Fruit fly (Drosophila melanogaster) whole organism, embryonic: ENCODE results near the gene CG9760.

ENCODE experiments used
- Asciz ChIP-seq: fragments of 200-800 bp; sonication (Bioruptor generic); optimal IDR thresholded peaks from 2 replicates; lab custom pipeline; 2017; ENCODE audit warnings: missing biosample characterization, mild to moderate bottlenecking, missing genetic modification characterization, missing genetic modification reagents
- BtbVII ChIP-seq: fragments of 200-800 bp; sonication (Bioruptor generic); optimal IDR thresholded peaks from 3 replicates; lab custom pipeline; 2017; ENCODE audit warnings: missing biosample characterization, mild to moderate bottlenecking, missing genetic modification characterization
- CG12155 ChIP-seq: fragments of 200-800 bp; sonication (Bioruptor generic); optimal IDR thresholded peaks from 3 replicates; lab custom pipeline; 2016; ENCODE audit warnings: missing biosample characterization, missing genetic modification characterization
- CG12219 ChIP-seq: fragments of 200-800 bp; sonication (Bioruptor generic); optimal IDR thresholded peaks from 3 replicates; lab custom pipeline; 2018; ENCODE audit warnings: missing biosample characterization, mild to moderate bottlenecking, missing genetic modification characterization
- CG12236 ChIP-seq: fragments of 200-800 bp; sonication (Bioruptor generic); optimal IDR thresholded peaks from 2 replicates; lab custom pipeline; 2016; ENCODE audit warnings: missing biosample characterization, missing genetic modification characterization
- CG13123 ChIP-seq: fragments of 200-800 bp; sonication (Bioruptor generic); optimal IDR thresholded peaks from 2 replicates; lab custom pipeline; 2016; ENCODE audit warnings: missing biosample characterization, missing genetic modification characterization
- CG13775 ChIP-seq: fragments of 200-800 bp; sonication (Bioruptor generic); optimal IDR thresholded peaks from 3 replicates; lab custom pipeline; 2017; ENCODE audit warnings: missing biosample characterization, mild to moderate bottlenecking, missing genetic modification characterization
- CG14014 ChIP-seq: fragments of 200-800 bp; sonication (Bioruptor generic); IDR thresholded peaks from 2 replicates; pipeline ENCODE4 v1.3.6; 2022; ENCODE audit warnings: missing biosample characterization, missing genetic modification characterization
- CG14441 ChIP-seq: fragments of 200-800 bp; sonication (Bioruptor generic); IDR thresholded peaks from 2 replicates; pipeline ENCODE4 v1.3.6; 2022; ENCODE audit warnings: missing biosample characterization, missing genetic modification characterization
- CG18476 ChIP-seq: fragments of 200-800 bp; sonication (Bioruptor generic); optimal IDR thresholded peaks from 2 replicates; lab custom pipeline; 2016; ENCODE audit warnings: missing biosample characterization, mild to moderate bottlenecking, missing genetic modification characterization
- CG31388 ChIP-seq: fragments of 200-800 bp; sonication (Bioruptor generic); optimal IDR thresholded peaks from 2 replicates; lab custom pipeline; 2016; ENCODE audit warnings: missing biosample characterization, missing genetic modification characterization
- CG9876 ChIP-seq: fragments of 200-800 bp; sonication (Bioruptor generic); optimal IDR thresholded peaks from 2 replicates; lab custom pipeline; 2016; ENCODE audit warnings: missing biosample characterization, missing genetic modification characterization
- CkIIα-i1 ChIP-seq: fragments of 200-800 bp; sonication (Bioruptor generic); IDR thresholded peaks from 2 replicates; pipeline ENCODE4 v1.3.6; 2022; ENCODE audit warnings: missing biosample characterization, missing genetic modification characterization
- Doc3 ChIP-seq: fragments of 200-800 bp; sonication (Bioruptor generic); IDR thresholded peaks from 3 replicates; pipeline ENCODE4 v1.3.6; 2022; ENCODE audit warnings: missing biosample characterization, missing genetic modification characterization; ENCODE audit not compliant: partially characterized antibody
- Drgx ChIP-seq: fragments of 200-800 bp; sonication (Bioruptor generic); IDR thresholded peaks from 2 replicates; pipeline ENCODE4 v1.3.6; 2022; ENCODE audit warnings: missing biosample characterization, missing genetic modification characterization
- Ets65A ChIP-seq: fragments of 200-800 bp; sonication (Bioruptor generic); peaks from one replicate; lab custom pipeline; 2016; ENCODE audit warnings: missing biosample characterization, missing genetic modification characterization
- HmgD ChIP-seq: fragments of 200-800 bp; sonication (Bioruptor generic); optimal IDR thresholded peaks from 3 replicates; lab custom pipeline; 2016; ENCODE audit warnings: missing biosample characterization, missing genetic modification characterization
- Hr3 ChIP-seq: fragments of 200-800 bp; sonication (Bioruptor generic); optimal IDR thresholded peaks from 3 replicates; lab custom pipeline; 2016; ENCODE audit warnings: missing biosample characterization, missing genetic modification characterization
- MTF-1 ChIP-seq: fragments of 200-800 bp; sonication (Bioruptor generic); optimal IDR thresholded peaks from 2 replicates; lab custom pipeline; 2018; ENCODE audit warnings: missing biosample characterization, mild to moderate bottlenecking, missing genetic modification characterization, borderline replicate concordance
- Med ChIP-seq: fragments of 200-800 bp; sonication (Bioruptor generic); peaks from one replicate; lab custom pipeline; 2016; ENCODE audit warnings: missing biosample characterization, missing genetic modification characterization, mild to moderate bottlenecking, inconsistent platforms, moderate library complexity
- Mrtf ChIP-seq: fragments of 200-800 bp; sonication (Bioruptor generic); IDR thresholded peaks from 3 replicates; pipeline ENCODE4 v1.3.6; 2022; ENCODE audit warnings: missing biosample characterization, missing genetic modification characterization
- NC2α ChIP-seq: fragments of 200-800 bp; sonication (Bioruptor generic); optimal IDR thresholded peaks from 2 replicates; lab custom pipeline; 2016; ENCODE audit warnings: missing biosample characterization, missing genetic modification characterization
- Pdp1 ChIP-seq, 2 experiments: fragments of 200-800 bp; sonication (Bioruptor generic); optimal IDR thresholded peaks; 3 replicates each; lab custom pipeline; 2016; ENCODE audit warnings: missing biosample characterization in 2 of 2, missing genetic modification characterization in 2 of 2, mild to moderate bottlenecking in 1 of 2, moderate library complexity in 1 of 2
- Ravus ChIP-seq: fragments of 200-800 bp; sonication (Bioruptor generic); IDR thresholded peaks from 2 replicates; pipeline ENCODE4 v1.3.6; 2022; ENCODE audit warnings: missing biosample characterization, missing genetic modification characterization
- Sox102F ChIP-seq: fragments of 200-800 bp; sonication (Bioruptor generic); optimal IDR thresholded peaks from 2 replicates; lab custom pipeline; 2018; ENCODE audit warnings: missing biosample characterization, mild to moderate bottlenecking, missing genetic modification characterization, moderate library complexity
- Trl ChIP-seq, 3 experiments: fragments of >200 bp in 2 of 3; fragments of 200-800 bp in 1 of 3; sonication (Bioruptor generic) in 1 of 3; optimal IDR thresholded peaks; 2 replicates in 1 of 3; 3 replicates in 2 of 3; lab custom pipeline; 2016 to 2017; ENCODE audit warnings: missing biosample characterization in 1 of 3, missing genetic modification characterization in 1 of 3
- ara ChIP-seq: fragments of 200-800 bp; sonication (Bioruptor generic); IDR thresholded peaks from 2 replicates; pipeline ENCODE4 v1.3.6; 2022; ENCODE audit warnings: missing biosample characterization, missing genetic modification characterization
- ash1 ChIP-seq: fragments of 200-800 bp; sonication (Bioruptor generic); optimal IDR thresholded peaks from 2 replicates; lab custom pipeline; 2018; ENCODE audit warnings: missing biosample characterization, mild to moderate bottlenecking, missing genetic modification characterization
- bsh ChIP-seq, 2 experiments: fragments of 200-800 bp; sonication (Bioruptor generic); optimal IDR thresholded peaks; 2 replicates each; lab custom pipeline; 2017 to 2018; ENCODE audit warnings: mild to moderate bottlenecking in 2 of 2, missing biosample characterization in 2 of 2, missing genetic modification characterization in 2 of 2, moderate library complexity in 1 of 2
- crp ChIP-seq, 2 experiments: fragments of 200-800 bp; sonication (Bioruptor generic); optimal IDR thresholded peaks; 2 replicates in 1 of 2; 3 replicates in 1 of 2; lab custom pipeline; 2017; ENCODE audit warnings: missing biosample characterization in 2 of 2, missing genetic modification characterization in 2 of 2, mild to moderate bottlenecking in 1 of 2, moderate library complexity in 1 of 2
- danr ChIP-seq: fragments of 200-800 bp; sonication (Bioruptor generic); IDR thresholded peaks from 2 replicates; pipeline ENCODE4 v1.3.6; 2022; ENCODE audit warnings: missing biosample characterization, missing genetic modification characterization
- gce ChIP-seq: fragments of 200-800 bp; sonication (Bioruptor generic); IDR thresholded peaks from 3 replicates; pipeline ENCODE4 v1.3.6; 2022; ENCODE audit warnings: missing biosample characterization, missing genetic modification characterization
- gcm2 ChIP-seq: fragments of 200-800 bp; sonication (Bioruptor generic); optimal IDR thresholded peaks from 2 replicates; lab custom pipeline; 2016; ENCODE audit warnings: missing biosample characterization, missing genetic modification characterization
- lov ChIP-seq, 2 experiments: fragments of 200-800 bp in 1 of 2; fragments of >200 bp in 1 of 2; sonication (Bioruptor generic) in 1 of 2; IDR thresholded peaks in 1 of 2; optimal IDR thresholded peaks in 1 of 2; 2 replicates in 1 of 2; 3 replicates in 1 of 2; pipeline versions ENCODE4 v1.3.6 to Lab custom; 2017 to 2022; ENCODE audit warnings: missing biosample characterization in 1 of 2, missing genetic modification characterization in 1 of 2
- mirr ChIP-seq: fragments of 200-800 bp; sonication (Bioruptor generic); optimal IDR thresholded peaks from 3 replicates; lab custom pipeline; 2018; ENCODE audit warnings: missing biosample characterization, mild to moderate bottlenecking, missing genetic modification characterization
- nau ChIP-seq: fragments of 200-800 bp; sonication (Bioruptor generic); optimal IDR thresholded peaks from 3 replicates; lab custom pipeline; 2017; ENCODE audit warnings: missing biosample characterization, mild to moderate bottlenecking, missing genetic modification characterization, missing genetic modification reagents
- nerfin-1 ChIP-seq: fragments of 200-800 bp; sonication (Bioruptor generic); optimal IDR thresholded peaks from 3 replicates; lab custom pipeline; 2019; ENCODE audit warnings: missing biosample characterization, mild to moderate bottlenecking, missing genetic modification characterization, moderate library complexity
- run ChIP-seq: fragments of 200-800 bp; sonication (Bioruptor generic); optimal IDR thresholded peaks from 3 replicates; lab custom pipeline; 2018; ENCODE audit warnings: missing biosample characterization, mild to moderate bottlenecking, missing genetic modification characterization
- sens ChIP-seq: fragments of 200-800 bp; sonication (Bioruptor generic); peaks from one replicate; lab custom pipeline; 2016; ENCODE audit warnings: missing biosample characterization, missing genetic modification characterization
- sna ChIP-seq: fragments of 200-800 bp; sonication (Bioruptor generic); IDR thresholded peaks from 2 replicates; pipeline ENCODE4 v1.3.6; 2022; ENCODE audit warnings: missing biosample characterization, missing genetic modification characterization; ENCODE audit not compliant: partially characterized antibody
- tgo ChIP-seq: fragments of 200-800 bp; sonication (Bioruptor generic); IDR thresholded peaks from 3 replicates; pipeline ENCODE4 v1.3.6; 2022; ENCODE audit warnings: missing biosample characterization, missing genetic modification characterization
- wdn ChIP-seq: fragments of 200-800 bp; sonication (Bioruptor generic); IDR thresholded peaks from 2 replicates; pipeline ENCODE4 v1.3.6; 2022; ENCODE audit warnings: missing biosample characterization, missing genetic modification characterization

Gene CG9760

DNA sequence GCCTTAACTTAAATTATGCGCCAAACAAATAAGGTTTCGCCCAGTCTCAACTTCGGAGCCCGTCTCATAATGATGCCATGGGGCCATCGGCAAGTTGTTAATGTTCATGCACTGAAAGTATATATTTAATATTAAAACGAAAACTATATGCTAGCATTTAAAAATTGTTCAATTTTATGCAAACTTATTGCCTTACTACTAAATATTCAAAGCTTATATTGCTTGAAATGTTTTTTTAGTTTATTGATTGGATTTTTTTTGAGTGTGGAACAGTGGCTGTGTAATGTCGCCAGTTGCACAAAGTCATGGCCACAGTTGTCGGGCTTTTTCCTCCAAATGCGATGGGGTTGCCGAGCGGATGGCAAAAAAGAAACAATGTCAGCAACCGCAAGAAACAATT is 49.3 kb downstream of the CG9760 start (continued):
- TF ChIP-seq Doc3 (GFP tag; lab: Robert Waterston, UW) (no peak), nau (no peak), CG9876 (GFP tag; lab: Kevin White, UChicago) (no peak)

DNA sequence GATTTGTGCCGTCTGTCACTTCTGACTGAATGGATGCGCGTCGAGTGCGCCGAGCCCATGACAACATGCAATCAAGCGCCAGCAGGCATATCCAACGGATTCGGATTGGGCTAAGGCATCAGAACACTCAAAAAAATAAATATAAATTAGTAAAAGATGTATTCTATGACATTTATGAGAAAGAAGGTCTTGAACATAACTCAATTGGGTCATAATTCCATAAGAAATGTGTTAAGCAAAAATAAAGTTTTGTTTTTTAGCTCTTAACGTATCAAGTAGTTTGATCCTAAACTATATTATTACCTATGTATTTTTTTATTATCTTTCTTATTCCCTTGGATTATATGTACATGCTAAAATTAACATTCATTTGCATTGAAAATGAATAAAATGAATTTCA is 49.9 kb downstream of the CG9760 start:
- TF ChIP-seq CG12219 (GFP tag; lab: Kevin White, UChicago) (no peak), Mrtf (GFP tag; lab: Robert Waterston, UW) (no peak), crp (GFP tag; optimal IDR thresholded peaks at IDR 0.05; lab: Kevin White, UChicago) (no peak), CG13123 (no peak), CG18476 (GFP tag; lab: Kevin White, UChicago) (no peak), tgo (GFP tag; lab: Robert Waterston, UW) (no peak), Asciz (GFP tag; lab: Kevin White, UChicago) (no peak), BtbVII (GFP tag; lab: Kevin White, UChicago) (no peak), CG12155 (no peak)
- TF ChIP-seq, all 482 proteins: peak for 0

DNA sequence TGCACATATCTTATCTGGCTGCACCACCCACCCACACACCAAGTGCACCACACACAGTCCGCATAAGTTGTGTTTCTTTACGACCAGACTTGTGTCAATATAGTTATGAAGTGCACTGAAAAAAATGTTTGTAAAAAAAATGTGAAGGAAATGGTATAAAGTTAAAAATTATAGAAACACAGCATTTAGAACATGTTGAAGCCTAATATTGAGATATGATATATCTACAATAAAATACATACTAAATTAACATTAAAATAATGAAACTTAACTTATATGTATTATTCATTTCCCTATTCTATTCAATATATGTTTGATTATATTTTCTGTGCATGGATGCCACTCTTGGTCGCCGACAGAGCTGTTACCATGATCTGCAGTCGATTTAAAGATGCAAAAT is 50.6 kb downstream of the CG9760 start:
- TF ChIP-seq sens (GFP tag; lab: Kevin White, UChicago) (peak; percentile 22), Med (GFP tag; lab: Kevin White, UChicago) (peak; percentile 14), Ets65A (GFP tag; lab: Kevin White, UChicago) (peak; percentile 40), lov (optimal IDR thresholded peaks at IDR 0.05; lab: Kevin White, UChicago) (no peak), lov (GFP tag; IDR thresholded peaks at IDR 0.05; lab: Robert Waterston, UW) (0 out of 3 replicates have a peak, but pooled peaks have one; percentile 8), Drgx (GFP tag; lab: Robert Waterston, UW) (0 out of 2 replicates have a peak, but pooled peaks have one; percentile 35), CG14014 (no peak), NC2α (GFP tag; lab: Kevin White, UChicago) (no peak)

DNA sequence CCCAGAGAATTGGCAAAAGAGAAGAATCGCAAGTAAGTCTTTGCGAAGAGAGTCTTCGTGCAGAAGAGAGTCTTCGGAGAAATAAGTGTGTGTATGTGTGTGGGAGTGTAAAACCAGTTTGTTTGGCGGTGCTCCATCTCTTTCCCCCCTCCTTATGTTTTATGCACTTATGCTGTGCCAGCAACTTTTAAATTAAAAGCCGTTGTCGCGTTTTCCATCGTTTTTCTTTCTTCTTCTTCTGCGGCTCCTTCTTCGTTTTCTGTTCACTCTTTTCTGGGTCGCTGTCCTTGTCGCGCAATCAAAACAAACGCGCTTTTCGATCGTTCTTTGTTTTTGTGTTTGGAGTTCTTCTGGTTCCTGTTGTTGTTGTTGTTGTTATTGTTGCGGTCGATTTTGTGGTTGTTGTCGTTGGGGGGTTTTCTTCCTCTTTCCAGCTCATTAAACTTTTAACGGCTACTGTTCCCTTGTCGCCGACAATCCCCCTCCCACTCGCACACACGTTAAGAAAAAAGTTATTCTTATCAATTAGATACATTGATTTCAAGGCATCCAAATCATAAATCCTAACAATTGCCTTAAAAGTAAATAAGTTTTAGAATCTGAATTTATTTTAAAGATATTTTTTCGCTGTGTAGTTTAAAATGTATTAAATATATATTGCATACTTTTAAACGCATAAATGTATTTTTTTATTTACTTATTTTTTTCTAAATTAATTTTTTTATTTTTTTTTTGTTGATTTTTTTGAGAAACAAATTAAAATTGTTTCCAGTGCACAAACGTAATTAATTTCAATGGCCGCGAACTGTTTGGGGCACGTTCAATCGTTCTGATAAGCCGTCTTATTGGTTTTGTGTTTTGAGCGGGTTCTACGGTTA is 52.2 kb downstream of the CG9760 start:
- TF ChIP-seq gce (peak; percentile 69; the same call in 2 of the 3 replicates), CG31388 (no peak), gcm2 (GFP tag; lab: Kevin White, UChicago) (no peak), HmgD (GFP tag; lab: Kevin White, UChicago) (no peak), Ravus (GFP tag; lab: Robert Waterston, UW) (no peak; the same call in 1 of the 2 replicates), Pdp1 (GFP tag; optimal IDR thresholded peaks at IDR 0.05; lab: Kevin White, UChicago) (peak in 1 of 2 experiments; percentile 29), ash1 (GFP tag; lab: Kevin White, UChicago) (no peak), bsh (GFP tag; optimal IDR thresholded peaks at IDR 0.05; lab: Kevin White, UChicago) (peak; percentile 52 to 95), ara (GFP tag; lab: Robert Waterston, UW) (peak; percentile 27; the same call in 1 of the 2 replicates), Hr3 (GFP tag; lab: Kevin White, UChicago) (peak; percentile 81), sna (GFP tag; lab: Robert Waterston, UW) (no peak), Trl (optimal IDR thresholded peaks at IDR 0.05; lab: Kevin White, UChicago) (peak; percentile 53 to 75), Trl (GFP tag; optimal IDR thresholded peaks at IDR 0.05; lab: Kevin White, UChicago) (peak; percentile 25), CG14441 (GFP tag; lab: Robert Waterston, UW) (peak; percentile 34; the same call in 1 of the 2 replicates), Ets65A (GFP tag; lab: Kevin White, UChicago) (peak; percentile 96), run (peak; percentile 78), mirr (GFP tag; lab: Kevin White, UChicago) (no peak), CG13775 (GFP tag; lab: Kevin White, UChicago) (peak; percentile 81), CkIIα-i1 (GFP tag; lab: Robert Waterston, UW) (no peak), nerfin-1 (tag; lab: Kevin White, UChicago) (peak; percentile 85), CG12236 (GFP tag; lab: Kevin White, UChicago) (no peak), Sox102F (peak; percentile 89), wdn (GFP tag; lab: Robert Waterston, UW) (no peak; the same call in 1 of the 2 replicates), danr (GFP tag; lab: Robert Waterston, UW) (peak; percentile 50; the same call in 1 of the 2 replicates), MTF-1 (peak; percentile 27)
